Worm (Caenorhabditis elegans) whole organism, L1 larva: ENCODE measurements around the gene mca-1.

ENCODE experiments used
- ama-1 ChIP-seq: fragments of 150-350 bp; optimal IDR thresholded peaks from 2 replicates; lab custom pipeline; 2014
- fkh-10 ChIP-seq: sonication (generic microtip); optimal IDR thresholded peaks from 2 replicates; lab custom pipeline; 2017; ENCODE audit warnings: missing biosample characterization, missing genetic modification reagents, missing genetic modification characterization
- fos-1 ChIP-seq: fragments of 150-350 bp; optimal IDR thresholded peaks from 2 replicates; lab custom pipeline; 2014; ENCODE audit warnings: missing biosample characterization, missing genetic modification characterization
- grh-1 ChIP-seq: fragments of 200-800 bp; sonication (Bioruptor generic); IDR thresholded peaks from 2 replicates; pipeline ENCODE4 v1.3.6; 2022; ENCODE audit warnings: missing genetic modification reagents, missing genetic modification characterization, missing compliant biosample characterization
- mef-2 ChIP-seq: fragments of 150-350 bp; optimal IDR thresholded peaks from 2 replicates; lab custom pipeline; 2014; ENCODE audit warnings: missing biosample characterization, missing genetic modification characterization
- nhr-85 ChIP-seq: sonication (generic microtip); peaks from one replicate; lab custom pipeline; 2016; ENCODE audit warnings: missing genetic modification characterization, inconsistent platforms, missing compliant biosample characterization
- sptf-1 ChIP-seq: fragments of 150-350 bp; optimal IDR thresholded peaks from 2 replicates; lab custom pipeline; 2014; ENCODE audit warnings: missing biosample characterization, missing genetic modification characterization
- unc-86 ChIP-seq: sonication (generic microtip); optimal IDR thresholded peaks from 2 replicates; lab custom pipeline; 2016; ENCODE audit warnings: missing genetic modification characterization, missing compliant biosample characterization

DNA sequence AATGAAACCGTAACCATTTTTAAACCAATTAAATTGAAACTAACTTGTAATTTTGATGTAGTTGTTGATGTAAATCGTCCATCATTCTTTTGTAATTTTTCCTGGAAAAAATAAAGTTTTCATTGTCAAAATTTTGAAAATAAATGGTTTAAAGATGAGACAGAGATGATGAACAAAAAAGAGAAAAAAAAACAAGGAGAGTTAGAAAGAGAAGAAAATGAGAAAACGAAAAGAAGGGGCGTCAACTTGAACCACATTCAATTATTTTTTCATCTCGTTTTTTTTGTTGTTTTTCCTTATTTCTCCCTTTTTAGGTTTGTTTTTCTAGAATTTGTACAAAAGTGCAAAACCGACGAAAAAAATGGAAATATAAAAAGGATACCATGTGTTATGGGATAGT, 40.8 kb upstream of the mca-1 start, which contains the start of gene nhr-34:
- TF ChIP-seq mef-2 (tag; lab: Kevin White, UChicago) (no peak), sptf-1 (no peak), ama-1 (lab: Kevin White, UChicago) (no peak), fos-1 (tag; lab: Kevin White, UChicago) (no peak), unc-86 (tag; lab: Kevin White, UChicago) (no peak), grh-1 (no peak), nhr-85 (no peak), fkh-10 (GFP tag; lab: Kevin White, UChicago) (no peak)
